Worm (Caenorhabditis elegans) whole organism, young adult: ENCODE data around the gene srw-33.

ENCODE experiments used
- bed-2 ChIP-seq: fragments of 200-800 bp; sonication (Bioruptor generic); IDR thresholded peaks from 2 replicates; pipeline ENCODE4 v1.3.6; 2022; ENCODE audit warnings: missing genetic modification reagents, missing genetic modification characterization, missing compliant biosample characterization
- ets-4 ChIP-seq: fragments of 200-800 bp; sonication (Bioruptor generic); optimal IDR thresholded peaks from 2 replicates; lab custom pipeline; 2018; ENCODE audit warnings: mild to moderate bottlenecking, missing genetic modification characterization, missing compliant biosample characterization
- let-526 ChIP-seq: fragments of 200-800 bp; sonication (Bioruptor generic); IDR thresholded peaks from 2 replicates; pipeline ENCODE4 v1.3.6; 2022; ENCODE audit warnings: missing genetic modification reagents, missing genetic modification characterization, missing compliant biosample characterization

DNA sequence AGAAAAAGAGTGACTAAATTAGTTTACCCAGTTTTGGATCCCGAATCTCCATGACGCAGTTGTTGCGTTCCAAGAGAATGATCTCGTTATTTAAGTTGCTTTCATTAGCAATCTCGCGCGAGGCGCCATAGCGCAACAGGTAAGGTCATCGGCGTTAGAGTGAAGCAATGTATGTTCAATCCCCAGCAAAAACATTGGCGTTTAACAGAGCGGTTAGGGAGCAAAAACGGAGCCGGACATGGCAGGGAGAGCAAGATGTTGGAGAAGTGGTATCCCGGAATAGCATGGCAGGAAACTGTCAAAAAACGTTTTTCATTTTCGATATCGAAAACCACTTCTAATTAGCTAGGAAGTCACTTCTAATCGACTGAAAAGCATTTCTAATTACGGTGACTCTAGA is 3.0 kb upstream of the srw-33 start:
- no peak for TF ChIP-seq bed-2 (GFP tag; lab: Robert Waterston, UW)
- no peak for TF ChIP-seq let-526 (GFP tag; lab: Robert Waterston, UW)
- no peak for TF ChIP-seq ets-4 (GFP tag; lab: Kevin White, UChicago)
